Fruit fly (Drosophila melanogaster): Measurements from ENCODE around the gene CG4452.

Gene CG4452

dm6 chr3L:9379484-9380343, 12.5 kb downstream of the CG4452 start, which contains the start of gene Hsp67Ba (continued):
- TF ChIP-seq jim (GFP tag; optimal IDR thresholded peaks at IDR 0.05) = no peak
- TF ChIP-seq CrebA (GFP tag; optimal IDR thresholded peaks at IDR 0.05; ENCODE audit: borderline replicate concordance) = peak; percentile 51

- TF ChIP-seq HLH106 (tag; optimal IDR thresholded peaks at IDR 0.05) (peak; percentile 7), dl (GFP tag; optimal IDR thresholded peaks at IDR 0.05; ENCODE audit: insufficient read depth in 1 of 2, partially characterized antibody in 2 of 2) (peak in 1 of 2 experiments; percentile 22), sage (GFP tag; optimal IDR thresholded peaks at IDR 0.05) (no peak), pan (optimal IDR thresholded peaks at IDR 0.05) (no peak), OdsH (GFP tag; optimal IDR thresholded peaks at IDR 0.05) (no peak), Abd-B (GFP tag; optimal IDR thresholded peaks at IDR 0.05) (no peak), psq (GFP tag; optimal IDR thresholded peaks at IDR 0.05) (no peak), brk (GFP tag; optimal IDR thresholded peaks at IDR 0.05) (no peak), Jra (GFP tag; optimal IDR thresholded peaks at IDR 0.05) (no peak), dsf (GFP tag; optimal IDR thresholded peaks at IDR 0.05; ENCODE audit: borderline replicate concordance) (no peak), Hr83 (GFP tag; optimal IDR thresholded peaks at IDR 0.05; ENCODE audit: poor library complexity, severe bottlenecking) (no peak), ey (GFP tag; optimal IDR thresholded peaks at IDR 0.05) (no peak), woc (GFP tag; optimal IDR thresholded peaks at IDR 0.05) (peak; percentile 6), jim (GFP tag; optimal IDR thresholded peaks at IDR 0.05) (no peak), tai (GFP tag; optimal IDR thresholded peaks at IDR 0.05) (no peak), foxo (GFP tag; optimal IDR thresholded peaks at IDR 0.05) (no peak), N (GFP tag; optimal IDR thresholded peaks at IDR 0.05) (no peak), h (GFP tag; optimal IDR thresholded peaks at IDR 0.05) (no peak), CG32264 (GFP tag; optimal IDR thresholded peaks at IDR 0.05) (no peak), CrebA (GFP tag; optimal IDR thresholded peaks at IDR 0.05; ENCODE audit: borderline replicate concordance) (no peak), Sp1 (GFP tag; optimal IDR thresholded peaks at IDR 0.05) (peak; percentile 36), sv (GFP tag; optimal IDR thresholded peaks at IDR 0.05) (no peak), Vsx2 (GFP tag; optimal IDR thresholded peaks at IDR 0.05; ENCODE audit: partially characterized antibody) (no peak), CG9705 (GFP tag; optimal IDR thresholded peaks at IDR 0.05) (peak; percentile 39), Mio (GFP tag; optimal IDR thresholded peaks at IDR 0.05) (no peak), usp (GFP tag; optimal IDR thresholded peaks at IDR 0.05) (no peak), Dif (GFP tag; optimal IDR thresholded peaks at IDR 0.05; ENCODE audit: partially characterized antibody) (no peak), Rel (GFP tag; optimal IDR thresholded peaks at IDR 0.05) (no peak), Rel (tag; optimal IDR thresholded peaks at IDR 0.05) (peak; percentile 70), rgr (GFP tag; optimal IDR thresholded peaks at IDR 0.05) (no peak), Hr78 (GFP tag; optimal IDR thresholded peaks at IDR 0.05) (no peak)
Observed at dm6 chr3L:9380344-9380849, 13.2 kb downstream of the CG4452 start.

- TF ChIP-seq N (GFP tag; optimal IDR thresholded peaks at IDR 0.05) (no peak), ey (GFP tag; optimal IDR thresholded peaks at IDR 0.05) (no peak), CG32264 (GFP tag; optimal IDR thresholded peaks at IDR 0.05) (peak; percentile 12), sv (GFP tag; optimal IDR thresholded peaks at IDR 0.05) (no peak), Hr83 (GFP tag; optimal IDR thresholded peaks at IDR 0.05; ENCODE audit: poor library complexity, severe bottlenecking) (peak; percentile 88), fru (GFP tag; optimal IDR thresholded peaks at IDR 0.05) (peak; percentile 50), Jra (GFP tag; optimal IDR thresholded peaks at IDR 0.05) (peak; percentile 32), dl (GFP tag; optimal IDR thresholded peaks at IDR 0.05; ENCODE audit: insufficient read depth in 1 of 2, partially characterized antibody in 2 of 2) (peak in 1 of 2 experiments; percentile 7), Abd-B (GFP tag; optimal IDR thresholded peaks at IDR 0.05) (no peak), GATAd (GFP tag; optimal IDR thresholded peaks at IDR 0.05) (no peak), h (GFP tag; optimal IDR thresholded peaks at IDR 0.05) (peak; percentile 35), HLH106 (tag; optimal IDR thresholded peaks at IDR 0.05) (peak; percentile 28), brk (GFP tag; optimal IDR thresholded peaks at IDR 0.05) (peak; percentile 71), rgr (GFP tag; optimal IDR thresholded peaks at IDR 0.05) (peak; percentile 37), sage (GFP tag; optimal IDR thresholded peaks at IDR 0.05) (peak; percentile 6), dmrt93B (GFP tag; optimal IDR thresholded peaks at IDR 0.05) (no peak), dsf (GFP tag; optimal IDR thresholded peaks at IDR 0.05; ENCODE audit: borderline replicate concordance) (no peak), usp (GFP tag; optimal IDR thresholded peaks at IDR 0.05) (no peak), Vsx2 (GFP tag; optimal IDR thresholded peaks at IDR 0.05; ENCODE audit: partially characterized antibody) (no peak), Dfd (GFP tag; optimal IDR thresholded peaks at IDR 0.05) (no peak), CrebA (GFP tag; optimal IDR thresholded peaks at IDR 0.05; ENCODE audit: borderline replicate concordance) (peak; percentile 58), OdsH (GFP tag; optimal IDR thresholded peaks at IDR 0.05) (peak; percentile 53), Myc (optimal IDR thresholded peaks at IDR 0.05) (no peak), pan (optimal IDR thresholded peaks at IDR 0.05) (no peak), Hnf4 (GFP tag; optimal IDR thresholded peaks at IDR 0.05) (peak; percentile 59), tai (GFP tag; optimal IDR thresholded peaks at IDR 0.05) (no peak), br (GFP tag; optimal IDR thresholded peaks at IDR 0.05) (peak; percentile 60), Sp1 (GFP tag; optimal IDR thresholded peaks at IDR 0.05) (peak; percentile 27), foxo (GFP tag; optimal IDR thresholded peaks at IDR 0.05) (peak; percentile 43 to 45), Rel (GFP tag; optimal IDR thresholded peaks at IDR 0.05) (no peak), Rel (tag; optimal IDR thresholded peaks at IDR 0.05) (peak; percentile 47), Dif (GFP tag; optimal IDR thresholded peaks at IDR 0.05; ENCODE audit: partially characterized antibody) (peak; percentile 59), CG9705 (GFP tag; optimal IDR thresholded peaks at IDR 0.05) (no peak), jim (GFP tag; optimal IDR thresholded peaks at IDR 0.05) (no peak), lola (GFP tag; optimal IDR thresholded peaks at IDR 0.05) (no peak), psq (GFP tag; optimal IDR thresholded peaks at IDR 0.05) (peak; percentile 66), woc (GFP tag; optimal IDR thresholded peaks at IDR 0.05) (peak; percentile 26)
Observed at dm6 chr3L:9381602-9382001, 14.4 kb downstream of the CG4452 start, which contains the start of gene Hsp23. Gene Hsp23, plus strand, starts transcription at chr3L:9381882.
